Worm (Caenorhabditis elegans) whole organism, young adult: Measurements from ENCODE around the gene nas-29.

ENCODE experiments used
- B0019.2 ChIP-seq: fragments of 200-800 bp; sonication (Bioruptor generic); conservative IDR thresholded peaks from 2 replicates; pipeline ENCODE4 v1.3.6; 2022; ENCODE audit warnings: missing genetic modification reagents, missing genetic modification characterization, missing compliant biosample characterization
- F23B12.7 ChIP-seq: sonication (generic microtip); optimal IDR thresholded peaks from 2 replicates; lab custom pipeline; 2017; ENCODE audit warnings: missing genetic modification characterization, mild to moderate bottlenecking, missing compliant biosample characterization, antibody characterized with exemption, moderate library complexity; ENCODE audit not compliant: insufficient read depth
- F37B4.10 ChIP-seq: fragments of 200-800 bp; sonication (Bioruptor generic); IDR thresholded peaks from 2 replicates; pipeline ENCODE4 v1.3.6; 2022; ENCODE audit warnings: missing genetic modification characterization, missing compliant biosample characterization
- F55B11.4 ChIP-seq: sonication (generic microtip); optimal IDR thresholded peaks from 2 replicates; lab custom pipeline; 2016; ENCODE audit warnings: missing compliant biosample characterization, missing genetic modification characterization, borderline replicate concordance; ENCODE audit not compliant: insufficient read depth
- K11D2.4 ChIP-seq: fragments of 200-800 bp; sonication (Bioruptor generic); IDR thresholded peaks from 2 replicates; pipeline ENCODE4 v1.3.6; 2022; ENCODE audit warnings: missing genetic modification reagents, missing genetic modification characterization, missing compliant biosample characterization
- T26A5.8 ChIP-seq: sonication (generic microtip); optimal IDR thresholded peaks from 2 replicates; lab custom pipeline; 2016; ENCODE audit warnings: missing genetic modification characterization, missing compliant biosample characterization
- Y56A3A.18 ChIP-seq: fragments of 200-800 bp; sonication (Bioruptor generic); IDR thresholded peaks from 2 replicates; pipeline ENCODE4 v1.3.6; 2022; ENCODE audit warnings: missing genetic modification reagents, missing genetic modification characterization, missing compliant biosample characterization
- Y95B8A.8 ChIP-seq: fragments of 200-800 bp; sonication (Bioruptor generic); IDR thresholded peaks from 2 replicates; pipeline ENCODE4 v1.3.6; 2022; ENCODE audit warnings: missing genetic modification reagents, missing genetic modification characterization, missing compliant biosample characterization
- ZK185.1 ChIP-seq: sonication (generic microtip); optimal IDR thresholded peaks from 2 replicates; lab custom pipeline; 2016; ENCODE audit warnings: mild to moderate bottlenecking, missing genetic modification characterization, missing compliant biosample characterization; ENCODE audit not compliant: poor library complexity, severe bottlenecking
- akir-1 ChIP-seq: fragments of 200-800 bp; sonication (Bioruptor generic); optimal IDR thresholded peaks from 2 replicates; lab custom pipeline; 2018; ENCODE audit warnings: mild to moderate bottlenecking, missing genetic modification characterization, moderate library complexity, missing compliant biosample characterization
- ama-1 ChIP-seq, 3 experiments: fragments of 150-350 bp in 1 of 3; sonication (generic microtip) in 2 of 3; optimal IDR thresholded peaks; 2 replicates each; lab custom pipeline; 2014 to 2018; ENCODE audit warnings: missing biosample characterization in 2 of 3, missing genetic modification characterization in 2 of 3, missing genetic modification reagents in 2 of 3
- bed-1 ChIP-seq: fragments of 200-800 bp; sonication (Bioruptor generic); IDR thresholded peaks from 2 replicates; pipeline ENCODE4 v1.3.6; 2022; ENCODE audit warnings: missing genetic modification reagents, missing genetic modification characterization, missing compliant biosample characterization
- cebp-2 ChIP-seq: fragments of 200-800 bp; sonication (Bioruptor generic); IDR thresholded peaks from 2 replicates; pipeline ENCODE4 v1.3.6; 2022; ENCODE audit warnings: missing genetic modification characterization, missing compliant biosample characterization
- ceh-58 ChIP-seq: fragments of 200-800 bp; sonication (Bioruptor generic); IDR thresholded peaks from 2 replicates; pipeline ENCODE4 v1.3.6; 2022; ENCODE audit warnings: missing genetic modification characterization, missing compliant biosample characterization
- ceh-91 ChIP-seq: fragments of 200-800 bp; sonication (Bioruptor generic); IDR thresholded peaks from 2 replicates; pipeline ENCODE4 v1.3.6; 2022; ENCODE audit warnings: missing genetic modification reagents, missing genetic modification characterization, missing compliant biosample characterization
- chd-7 ChIP-seq: sonication (generic microtip); optimal IDR thresholded peaks from 2 replicates; lab custom pipeline; 2016; ENCODE audit warnings: mild to moderate bottlenecking, missing genetic modification characterization, moderate library complexity, missing compliant biosample characterization
- egrh-3 ChIP-seq: fragments of 200-800 bp; sonication (Bioruptor generic); IDR thresholded peaks from 2 replicates; pipeline ENCODE4 v1.3.6; 2022; ENCODE audit warnings: missing genetic modification reagents, missing genetic modification characterization, missing compliant biosample characterization
- ekl-4 ChIP-seq: fragments of 200-800 bp; sonication (Bioruptor generic); IDR thresholded peaks from 2 replicates; pipeline ENCODE4 v1.3.6; 2022; ENCODE audit warnings: missing genetic modification reagents, missing genetic modification characterization, missing compliant biosample characterization
- ets-4 ChIP-seq: fragments of 200-800 bp; sonication (Bioruptor generic); optimal IDR thresholded peaks from 2 replicates; lab custom pipeline; 2018; ENCODE audit warnings: mild to moderate bottlenecking, missing genetic modification characterization, missing compliant biosample characterization
- hlh-12 ChIP-seq: sonication (generic microtip); optimal IDR thresholded peaks from 2 replicates; lab custom pipeline; 2016; ENCODE audit warnings: missing genetic modification characterization, missing compliant biosample characterization
- hlh-26 ChIP-seq: fragments of 200-800 bp; sonication (Bioruptor generic); conservative IDR thresholded peaks from 2 replicates; pipeline ENCODE4 v1.3.6; 2022; ENCODE audit warnings: missing genetic modification reagents, missing genetic modification characterization, missing compliant biosample characterization
- hmg-20 ChIP-seq: fragments of 200-800 bp; sonication (Bioruptor generic); IDR thresholded peaks from 2 replicates; pipeline ENCODE4 v1.3.6; 2022; ENCODE audit warnings: missing genetic modification reagents, missing genetic modification characterization, missing compliant biosample characterization
- hrde-1 ChIP-seq: sonication (generic microtip); optimal IDR thresholded peaks from 2 replicates; lab custom pipeline; 2016; ENCODE audit warnings: missing genetic modification characterization, mild to moderate bottlenecking, missing compliant biosample characterization, moderate library complexity, missing genotype, missing genetic modification reagents, borderline replicate concordance
- let-526 ChIP-seq: fragments of 200-800 bp; sonication (Bioruptor generic); IDR thresholded peaks from 2 replicates; pipeline ENCODE4 v1.3.6; 2022; ENCODE audit warnings: missing genetic modification reagents, missing genetic modification characterization, missing compliant biosample characterization
- let-607 ChIP-seq, 2 experiments: fragments of 200-800 bp in 1 of 2; sonication (Bioruptor generic) in 1 of 2; sonication (generic microtip) in 1 of 2; optimal IDR thresholded peaks; 2 replicates each; lab custom pipeline; 2016 to 2018; ENCODE audit warnings: mild to moderate bottlenecking in 2 of 2, missing compliant biosample characterization in 2 of 2, missing genetic modification characterization in 2 of 2, moderate library complexity in 2 of 2, missing genotype in 1 of 2
- lin-26 ChIP-seq: fragments of 200-800 bp; sonication (Bioruptor generic); IDR thresholded peaks from 2 replicates; pipeline ENCODE4 v1.3.6; 2022; ENCODE audit warnings: missing genetic modification reagents, missing genetic modification characterization, missing compliant biosample characterization
- lin-35 ChIP-seq, 3 experiments: fragments of 150-350 bp in 2 of 3; sonication (generic microtip) in 1 of 3; optimal IDR thresholded peaks; 2 replicates each; lab custom pipeline; 2014 to 2018; ENCODE audit warnings: missing biosample characterization in 3 of 3, missing genetic modification characterization in 3 of 3, missing genetic modification reagents in 3 of 3
- lin-40 ChIP-seq: sonication (generic microtip); optimal IDR thresholded peaks from 2 replicates; lab custom pipeline; 2016; ENCODE audit warnings: missing genetic modification characterization, mild to moderate bottlenecking, missing compliant biosample characterization, missing genotype, missing genetic modification reagents
- lsl-1 ChIP-seq: fragments of 200-800 bp; sonication (Bioruptor generic); optimal IDR thresholded peaks from 2 replicates; lab custom pipeline; 2018; ENCODE audit warnings: mild to moderate bottlenecking, missing genetic modification characterization, moderate library complexity, missing compliant biosample characterization
- madf-3 ChIP-seq: fragments of 200-800 bp; sonication (Bioruptor generic); IDR thresholded peaks from 2 replicates; pipeline ENCODE4 v1.3.6; 2022; ENCODE audit warnings: missing genetic modification reagents, missing genetic modification characterization, missing compliant biosample characterization
- madf-6 ChIP-seq: fragments of 200-800 bp; sonication (Bioruptor generic); IDR thresholded peaks from 2 replicates; pipeline ENCODE4 v1.3.6; 2022; ENCODE audit warnings: missing genetic modification reagents, missing genetic modification characterization, missing compliant biosample characterization
- mcd-1 ChIP-seq: fragments of 200-800 bp; sonication (Bioruptor generic); IDR thresholded peaks from 2 replicates; pipeline ENCODE4 v1.3.6; 2022; ENCODE audit warnings: missing genetic modification reagents, missing genetic modification characterization, missing compliant biosample characterization
- nhr-179 ChIP-seq: sonication (generic microtip); optimal IDR thresholded peaks from 2 replicates; lab custom pipeline; 2016; ENCODE audit warnings: mild to moderate bottlenecking, missing genetic modification characterization, missing compliant biosample characterization
- nhr-90 ChIP-seq: sonication (generic microtip); optimal IDR thresholded peaks from 2 replicates; lab custom pipeline; 2016; ENCODE audit warnings: missing genotype, mild to moderate bottlenecking, missing genetic modification characterization, missing compliant biosample characterization
- pha-4 ChIP-seq: fragments of 150-350 bp; sonication (generic microtip); optimal IDR thresholded peaks from 2 replicates; lab custom pipeline; 2014; ENCODE audit warnings: missing biosample characterization, missing genetic modification reagents, missing genetic modification characterization
- rpc-1 ChIP-seq, 2 experiments: fragments of 150-350 bp in 1 of 2; sonication (generic microtip) in 1 of 2; optimal IDR thresholded peaks; 2 replicates each; lab custom pipeline; 2014 to 2018; ENCODE audit warnings: missing biosample characterization in 1 of 2, missing genetic modification characterization in 1 of 2, missing genetic modification reagents in 1 of 2, missing genotype in 1 of 2
- sdz-38 ChIP-seq: sonication (generic microtip); optimal IDR thresholded peaks from 2 replicates; lab custom pipeline; 2016; ENCODE audit warnings: missing genotype, missing genetic modification characterization, missing compliant biosample characterization
- sea-2 ChIP-seq: fragments of 200-800 bp; sonication (Bioruptor generic); IDR thresholded peaks from 2 replicates; pipeline ENCODE4 v1.3.6; 2022; ENCODE audit warnings: missing genetic modification characterization, missing compliant biosample characterization
- snpc-1.3 ChIP-seq: sonication (generic microtip); optimal IDR thresholded peaks from 2 replicates; lab custom pipeline; 2017; ENCODE audit warnings: missing genetic modification characterization, mild to moderate bottlenecking, missing compliant biosample characterization, antibody characterized with exemption, moderate library complexity, missing genotype, missing genetic modification reagents; ENCODE audit not compliant: insufficient read depth
- tbp1 ChIP-seq: fragments of 200-800 bp; sonication (Bioruptor generic); optimal IDR thresholded peaks from 2 replicates; lab custom pipeline; 2018; ENCODE audit warnings: mild to moderate bottlenecking, missing genetic modification characterization, missing compliant biosample characterization
- tbx-9 ChIP-seq: sonication (generic microtip); optimal IDR thresholded peaks from 2 replicates; lab custom pipeline; 2016; ENCODE audit warnings: borderline replicate concordance, missing genetic modification characterization, inconsistent platforms, missing compliant biosample characterization
- unc-130 ChIP-seq: sonication (generic microtip); optimal IDR thresholded peaks from 2 replicates; lab custom pipeline; 2016; ENCODE audit warnings: missing genetic modification reagents, missing genetic modification characterization, missing compliant biosample characterization
- zim-3 ChIP-seq: sonication (generic microtip); optimal IDR thresholded peaks from 2 replicates; lab custom pipeline; 2017; ENCODE audit warnings: mild to moderate bottlenecking, missing genetic modification characterization, moderate library complexity, missing compliant biosample characterization
- ztf-22 ChIP-seq: fragments of 200-800 bp; sonication (Bioruptor generic); optimal IDR thresholded peaks from 2 replicates; lab custom pipeline; 2018; ENCODE audit warnings: mild to moderate bottlenecking, missing genetic modification characterization, moderate library complexity, missing compliant biosample characterization
- ztf-26 ChIP-seq: sonication (generic microtip); optimal IDR thresholded peaks from 2 replicates; lab custom pipeline; 2017; ENCODE audit warnings: missing genetic modification characterization, missing compliant biosample characterization
- ztf-3 ChIP-seq: fragments of 200-800 bp; sonication (Bioruptor generic); optimal IDR thresholded peaks from 2 replicates; lab custom pipeline; 2018; ENCODE audit warnings: mild to moderate bottlenecking, missing genetic modification characterization, missing compliant biosample characterization
- ztf-6 ChIP-seq: fragments of 200-800 bp; sonication (Bioruptor generic); IDR thresholded peaks from 2 replicates; pipeline ENCODE4 v1.3.6; 2022; ENCODE audit warnings: missing genetic modification reagents, missing genetic modification characterization, missing compliant biosample characterization

Gene nas-29

DNA sequence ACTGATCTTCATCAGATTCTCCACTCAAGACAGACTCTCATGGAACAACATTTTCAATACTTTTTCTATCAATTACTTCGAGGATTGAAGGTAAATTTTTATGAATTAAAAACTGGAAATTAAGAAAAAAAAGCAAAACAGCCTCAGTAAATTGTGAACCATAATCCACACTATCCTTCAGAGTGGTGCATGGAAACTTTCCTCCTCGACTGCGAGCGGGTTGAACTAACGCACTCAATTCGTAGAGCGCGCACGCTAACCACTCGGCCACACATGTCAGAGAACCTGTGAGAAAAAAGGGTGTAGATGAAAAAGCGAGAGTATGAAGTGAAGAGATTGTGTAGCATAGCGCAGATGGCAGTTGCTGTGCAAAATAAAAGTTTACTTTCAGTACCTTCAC lies 36.8 kb downstream of the nas-29 start (continued):
- TF ChIP-seq egrh-3 (peak; percentile 56), ZK185.1 (tag; lab: Kevin White, UChicago) (peak; percentile 94), F37B4.10 (GFP tag; lab: Robert Waterston, UW) (no peak), ztf-3 (no peak), snpc-1.3 (tag; lab: Kevin White, UChicago) (peak; percentile 89), F55B11.4 (no peak), hrde-1 (tag; lab: Kevin White, UChicago) (peak; percentile 90), lin-35 (GFP tag; optimal IDR thresholded peaks at IDR 0.05; lab: Kevin White, UChicago) (no peak), hlh-26 (GFP tag; lab: Robert Waterston, UW) (0 out of 2 replicates have a peak, but pooled peaks have one; percentile 20), mcd-1 (GFP tag; lab: Robert Waterston, UW) (no peak; the same call in 1 of the 2 replicates), ceh-91 (GFP tag; lab: Robert Waterston, UW) (no peak), cebp-2 (GFP tag; lab: Robert Waterston, UW) (peak; percentile 94; the same call in 1 of the 2 replicates), rpc-1 (optimal IDR thresholded peaks at IDR 0.05; lab: Kevin White, UChicago) (peak; percentile 99), rpc-1 (tag; optimal IDR thresholded peaks at IDR 0.05; lab: Kevin White, UChicago) (peak; percentile 100), madf-6 (peak; percentile 75), sea-2 (no peak), chd-7 (tag; lab: Kevin White, UChicago) (peak; percentile 91), hmg-20 (peak; percentile 64), tbp1 (peak; percentile 98), ztf-22 (GFP tag; lab: Kevin White, UChicago) (no peak), ceh-58 (GFP tag; lab: Robert Waterston, UW) (no peak), let-607 (tag; optimal IDR thresholded peaks at IDR 0.05; lab: Kevin White, UChicago) (peak; percentile 34 to 68), let-526 (GFP tag; lab: Robert Waterston, UW) (peak; percentile 70), lin-40 (tag; lab: Kevin White, UChicago) (peak; percentile 78), nhr-179 (tag; lab: Kevin White, UChicago) (peak; percentile 75), ztf-6 (GFP tag; lab: Robert Waterston, UW) (0 out of 2 replicates have a peak, but pooled peaks have one; percentile 51), hlh-12 (tag; lab: Kevin White, UChicago) (peak; percentile 78), sdz-38 (no peak), F23B12.7 (tag; lab: Kevin White, UChicago) (peak; percentile 90), T26A5.8 (tag; lab: Kevin White, UChicago) (peak; percentile 71), ekl-4 (peak; percentile 89), Y95B8A.8 (GFP tag; lab: Robert Waterston, UW) (no peak), ztf-26 (tag; lab: Kevin White, UChicago) (peak; percentile 86), bed-1 (peak; percentile 87; the same call in 1 of the 2 replicates), B0019.2 (GFP tag; lab: Robert Waterston, UW) (peak; percentile 37; the same call in 1 of the 2 replicates), nhr-90 (peak; percentile 97), lsl-1 (GFP tag; lab: Kevin White, UChicago) (peak; percentile 57), Y56A3A.18 (peak; percentile 83; the same call in 1 of the 2 replicates), ets-4 (GFP tag; lab: Kevin White, UChicago) (peak; percentile 67), tbx-9 (peak; percentile 79), K11D2.4 (peak; percentile 62), akir-1 (GFP tag; lab: Kevin White, UChicago) (peak; percentile 83), ama-1 (optimal IDR thresholded peaks at IDR 0.05; lab: Kevin White, UChicago) (no peak), ama-1 (GFP tag; optimal IDR thresholded peaks at IDR 0.05; lab: Kevin White, UChicago) (peak; percentile 90 to 94), madf-3 (GFP tag; lab: Robert Waterston, UW) (peak; percentile 81; the same call in 1 of the 2 replicates), pha-4 (tag; lab: Kevin White, UChicago) (no peak), zim-3 (tag; lab: Kevin White, UChicago) (peak; percentile 93), unc-130 (peak; percentile 71), lin-26 (GFP tag; lab: Robert Waterston, UW) (peak; percentile 96)
